Worm (Caenorhabditis elegans): ENCODE measurements around the gene tag-191.
A peak's percentile ranks its signal among the peaks of the same experiment; 100 is the strongest.

The tag-191 gene

DNA sequence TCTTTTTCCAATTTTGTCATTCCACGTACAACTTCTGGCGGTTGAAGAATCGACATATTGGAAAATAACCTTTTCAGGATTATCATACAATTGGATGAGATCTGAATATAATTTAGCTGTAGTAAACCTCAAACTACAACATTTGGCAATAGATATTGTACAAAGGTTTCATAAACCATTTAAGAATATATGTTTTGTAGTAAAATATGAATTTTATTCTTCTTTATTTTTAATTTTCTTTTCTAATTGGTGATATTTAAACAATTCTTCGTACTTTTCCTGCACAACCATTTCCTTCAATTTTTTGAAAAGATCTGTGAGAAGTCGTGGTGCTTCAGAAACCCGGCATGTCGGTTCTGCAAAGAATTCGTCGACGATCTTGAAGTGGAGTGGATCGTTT lies 15.2 kb downstream of the tag-191 start, which contains the start of gene C53A5.17:
C53A5.17 (minus strand) TSS at position 101 of the 400 bp plus-strand sequence.
- TF ChIP-seq hlh-15 (tag; optimal IDR thresholded peaks at IDR 0.05): no peak
- no peak for TF ChIP-seq lin-11 (tag; optimal IDR thresholded peaks at IDR 0.05)
- no peak for TF ChIP-seq fkh-10 (GFP tag; optimal IDR thresholded peaks at IDR 0.05)
- TF ChIP-seq ceh-18 (tag; optimal IDR thresholded peaks at IDR 0.05): no peak
- no peak for TF ChIP-seq pha-4 (tag; optimal IDR thresholded peaks at IDR 0.05)
- no peak for TF ChIP-seq mec-3 (tag; optimal IDR thresholded peaks at IDR 0.05; ENCODE audit: borderline replicate concordance)
- no peak for TF ChIP-seq ttx-3 (tag; optimal IDR thresholded peaks at IDR 0.05)
- TF ChIP-seq pag-3 (tag; optimal IDR thresholded peaks at IDR 0.05; ENCODE audit: borderline replicate concordance): no peak

DNA sequence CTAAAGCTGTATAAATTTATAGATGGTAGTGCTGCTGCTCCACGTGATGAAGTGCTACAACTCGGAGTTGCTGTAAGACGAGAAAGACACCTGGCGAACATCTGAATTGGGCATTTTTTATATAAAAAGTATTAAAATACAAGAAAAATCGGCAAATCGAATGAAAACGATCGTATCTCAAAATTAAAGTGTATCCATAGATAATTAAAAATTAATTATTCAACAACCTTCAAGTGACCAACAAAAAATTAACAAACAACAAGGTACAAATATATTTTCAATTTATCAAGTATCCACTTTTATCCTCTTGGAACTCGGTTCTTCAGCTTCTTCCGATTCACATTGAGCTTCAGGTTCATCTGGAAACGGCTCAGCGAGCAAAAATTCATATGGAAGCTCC lies 16.9 kb downstream of the tag-191 start, which contains the start of gene R02D5.8:
R02D5.8 (minus strand) TSS at position 101 of the 400 bp plus-strand sequence.
- TF ChIP-seq ceh-45 (GFP tag; IDR thresholded peaks at IDR 0.05) (no peak), sox-4 (tag; optimal IDR thresholded peaks at IDR 0.05) (no peak), ceh-9 (tag; optimal IDR thresholded peaks at IDR 0.05) (no peak), unc-42 (tag; optimal IDR thresholded peaks at IDR 0.05) (no peak)

DNA sequence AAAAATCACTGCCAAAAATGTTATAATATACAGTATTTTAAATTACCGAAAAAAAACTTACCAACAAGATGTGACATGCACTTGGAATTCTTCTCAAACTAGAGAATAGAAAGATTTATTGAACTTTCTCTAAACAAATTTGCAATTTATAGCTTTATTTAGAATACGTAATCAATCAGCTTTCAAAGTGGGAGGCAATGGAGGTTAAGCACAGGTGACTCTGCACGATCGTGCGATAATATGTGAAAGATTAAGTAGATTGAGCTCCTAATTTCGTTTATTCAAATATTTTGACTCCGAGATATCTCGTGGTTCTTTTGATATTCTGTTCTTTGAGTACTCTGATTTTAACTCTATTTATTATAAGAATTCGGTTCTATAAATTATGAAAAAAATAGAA lies 18.2 kb downstream of the tag-191 start, which contains the start of gene R02D5.6:
R02D5.6 (minus strand) TSS at position 101 of the 400 bp plus-strand sequence.
- TF ChIP-seq ceh-30 (tag; optimal IDR thresholded peaks at IDR 0.05) (no peak), fkh-6 (tag; optimal IDR thresholded peaks at IDR 0.05) (no peak), dmd-4 (tag; optimal IDR thresholded peaks at IDR 0.05; ENCODE audit: borderline replicate concordance) (no peak), tbx-2 (tag; optimal IDR thresholded peaks at IDR 0.05) (no peak)

DNA sequence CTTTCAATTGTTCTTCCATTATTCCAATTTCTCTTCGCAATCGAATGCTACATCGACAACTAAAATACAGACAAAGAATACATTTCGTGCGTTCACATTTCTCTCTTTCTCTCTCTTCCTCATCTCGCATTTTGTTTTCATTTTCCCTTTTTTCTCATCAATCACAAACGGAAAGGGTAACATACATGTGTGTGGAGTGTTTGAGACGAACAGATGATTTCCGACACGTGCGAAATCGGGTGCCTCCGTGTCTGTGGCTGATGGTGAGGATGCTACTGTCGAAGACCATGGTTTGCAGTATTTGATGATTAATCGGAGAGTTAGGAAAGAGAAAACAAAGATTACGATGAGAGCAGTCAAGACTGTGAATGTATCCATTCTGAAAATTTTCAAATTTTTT lies 25.4 kb downstream of the tag-191 start, which contains the start of gene R02D5.9:
R02D5.9 (minus strand) TSS at position 378 of the 400 bp plus-strand sequence.
- TF ChIP-seq Y22D7AL.16 (tag; optimal IDR thresholded peaks at IDR 0.05): no peak
- no peak for TF ChIP-seq pha-2 (tag; optimal IDR thresholded peaks at IDR 0.05)
- TF ChIP-seq mec-3 (tag; optimal IDR thresholded peaks at IDR 0.05; ENCODE audit: borderline replicate concordance): no peak
- no peak for TF ChIP-seq ceh-6 (GFP tag; optimal IDR thresholded peaks at IDR 0.05)
- TF ChIP-seq ceh-31 (tag; optimal IDR thresholded peaks at IDR 0.05): no peak
- no peak for TF ChIP-seq dmd-4 (tag; optimal IDR thresholded peaks at IDR 0.05; ENCODE audit: borderline replicate concordance)
- TF ChIP-seq ceh-2 (tag; optimal IDR thresholded peaks at IDR 0.05): no peak
- TF ChIP-seq fkh-6 (tag; optimal IDR thresholded peaks at IDR 0.05): no peak
- TF ChIP-seq ztf-16 (tag; optimal IDR thresholded peaks at IDR 0.05): no peak
- TF ChIP-seq ceh-34 (tag; optimal IDR thresholded peaks at IDR 0.05): no peak
- TF ChIP-seq ceh-18 (tag; optimal IDR thresholded peaks at IDR 0.05): no peak
- TF ChIP-seq ceh-14 (tag; optimal IDR thresholded peaks at IDR 0.05): no peak

DNA sequence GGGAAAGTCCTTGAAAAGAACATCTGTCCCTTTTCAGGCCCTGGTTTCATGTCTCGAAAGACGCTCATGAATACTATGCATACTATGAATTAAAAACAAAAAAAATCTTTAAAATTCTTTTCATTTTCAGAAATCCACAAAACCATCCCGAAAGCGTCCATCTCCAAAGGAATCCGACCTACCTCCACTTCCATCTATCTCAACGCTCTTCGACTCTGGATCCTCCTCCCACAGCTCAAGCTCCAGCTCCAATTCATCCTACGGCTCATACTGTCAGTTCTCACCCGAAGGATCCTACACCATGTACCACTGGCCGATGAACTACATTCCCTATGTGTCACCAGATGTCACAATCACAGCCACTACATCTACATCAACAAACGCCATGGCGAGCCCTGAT lies 27.6 kb downstream of the tag-191 start:
- no peak for TF ChIP-seq dmd-4 (tag; optimal IDR thresholded peaks at IDR 0.05; ENCODE audit: borderline replicate concordance)
- no peak for TF ChIP-seq ceh-31 (tag; optimal IDR thresholded peaks at IDR 0.05)
- no peak for TF ChIP-seq K09A11.1 (tag; optimal IDR thresholded peaks at IDR 0.05; ENCODE audit: insufficient read depth)
- no peak for TF ChIP-seq madf-2 (tag; optimal IDR thresholded peaks at IDR 0.05)
- no peak for TF ChIP-seq pha-4 (tag; optimal IDR thresholded peaks at IDR 0.05)

DNA sequence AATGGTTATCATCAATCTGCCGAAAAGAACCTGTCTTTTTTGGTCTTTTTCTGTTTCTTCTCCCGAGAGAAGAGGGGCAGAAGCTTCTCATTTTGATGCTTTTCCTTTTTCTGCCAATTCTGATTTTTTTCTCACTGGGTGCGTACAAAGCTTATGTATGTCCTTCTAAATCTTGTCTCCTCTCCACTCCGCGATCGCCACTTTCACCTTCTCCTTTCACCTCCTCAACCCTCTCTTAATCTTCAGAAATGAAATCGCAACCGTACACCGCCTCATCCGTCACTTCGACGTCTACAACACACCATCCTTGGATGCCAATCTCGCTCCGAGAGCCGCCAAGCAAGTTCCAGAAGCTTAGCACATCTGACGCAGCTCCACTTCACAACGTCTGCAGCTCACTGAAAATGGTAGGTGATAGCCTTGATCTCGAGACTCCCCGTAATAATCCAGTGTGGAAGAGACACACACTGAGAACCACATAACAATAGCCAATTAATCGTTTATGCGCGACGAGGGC lies 28.1 kb downstream of the tag-191 start, which contains the start of gene R02D5.1:
R02D5.1 (plus strand) TSS at position 245 of the 517 bp plus-strand sequence.
- TF ChIP-seq T23F11.4 (GFP tag; optimal IDR thresholded peaks at IDR 0.05) (peak; percentile 4), ceh-48 (tag; optimal IDR thresholded peaks at IDR 0.05) (no peak), ref-2 (tag; optimal IDR thresholded peaks at IDR 0.05) (peak; percentile 77), lim-6 (tag; optimal IDR thresholded peaks at IDR 0.05) (no peak)
